Fruit fly (Drosophila melanogaster): Measurements from ENCODE around the gene FoxK.

FoxK gene

dm6 chr3L:11113198-11114197 lies 7.1 kb downstream of the FoxK start, which contains the start of gene Sod1 (continued):
- TF ChIP-seq CG2712 (tag; optimal IDR thresholded peaks at IDR 0.05) (no peak), dpn (GFP tag; optimal IDR thresholded peaks at IDR 0.05) (no peak), ac (GFP tag; optimal IDR thresholded peaks at IDR 0.05) (no peak), lmd (GFP tag; IDR thresholded peaks at IDR 0.05) (no peak), h (optimal IDR thresholded peaks at IDR 0.05) (no peak), CG1792 (GFP tag; optimal IDR thresholded peaks at IDR 0.05) (no peak), CoRest (tag; optimal IDR thresholded peaks at IDR 0.05) (peak; percentile 26), CG17612 (GFP tag; IDR thresholded peaks at IDR 0.05) (no peak), crp (GFP tag; optimal IDR thresholded peaks at IDR 0.05) (no peak), HmgZ (tag; optimal IDR thresholded peaks at IDR 0.05) (no peak), sug (tag; optimal IDR thresholded peaks at IDR 0.05) (no peak), Asciz (GFP tag; optimal IDR thresholded peaks at IDR 0.05) (no peak), CG11456 (GFP tag; IDR thresholded peaks at IDR 0.05) (no peak), CG11085 (GFP tag; IDR thresholded peaks at IDR 0.05) (no peak), C15 (GFP tag; IDR thresholded peaks at IDR 0.05) (no peak), CG18599 (GFP tag; optimal IDR thresholded peaks at IDR 0.05) (no peak), chinmo (GFP tag; IDR thresholded peaks at IDR 0.05; ENCODE audit: partially characterized antibody) (peak; percentile 71; the same call in 1 of the 4 replicates), D (optimal IDR thresholded peaks at IDR 0.05) (no peak), D (GFP tag; optimal IDR thresholded peaks at IDR 0.05) (no peak), bsh (GFP tag; optimal IDR thresholded peaks at IDR 0.05) (peak; percentile 5 to 80), CG15696 (tag; optimal IDR thresholded peaks at IDR 0.05) (no peak), Optix (GFP tag; IDR thresholded peaks at IDR 0.05) (no peak), CG31388 (GFP tag; optimal IDR thresholded peaks at IDR 0.05) (no peak), MBD-R2 (GFP tag; IDR thresholded peaks at IDR 0.05) (peak; percentile 41; the same call in 1 of the 2 replicates), sim (GFP tag; IDR thresholded peaks at IDR 0.05) (no peak), Ets97D (GFP tag; optimal IDR thresholded peaks at IDR 0.05) (peak; percentile 38), CG10462 (GFP tag; optimal IDR thresholded peaks at IDR 0.05) (no peak), CG8388 (GFP tag; optimal IDR thresholded peaks at IDR 0.05) (no peak), CG8290 (GFP tag; optimal IDR thresholded peaks at IDR 0.05) (no peak), CG8290 (tag; optimal IDR thresholded peaks at IDR 0.05) (no peak), eyg (GFP tag; optimal IDR thresholded peaks at IDR 0.05) (no peak), Ptx1 (GFP tag; IDR thresholded peaks at IDR 0.05) (no peak), psq (GFP tag; optimal IDR thresholded peaks at IDR 0.05) (no peak), chm (GFP tag; IDR thresholded peaks at IDR 0.05) (no peak), CG42726 (GFP tag; IDR thresholded peaks at IDR 0.05; ENCODE audit: partially characterized antibody) (no peak), CG7786 (GFP tag; optimal IDR thresholded peaks at IDR 0.05) (no peak), vvl (GFP tag; IDR thresholded peaks at IDR 0.05) (0 out of 2 replicates have a peak, but pooled peaks have one; percentile 41), CG1832 (GFP tag; optimal IDR thresholded peaks at IDR 0.05) (no peak), CG3065 (GFP tag; optimal IDR thresholded peaks at IDR 0.05) (no peak), tin (GFP tag; optimal IDR thresholded peaks at IDR 0.05) (no peak), CG17385 (GFP tag; optimal IDR thresholded peaks at IDR 0.05) (no peak), Spps (tag; optimal IDR thresholded peaks at IDR 0.05) (no peak), dysf (GFP tag; IDR thresholded peaks at IDR 0.05) (no peak), pros (GFP tag; optimal IDR thresholded peaks at IDR 0.05) (no peak), CG10274 (GFP tag; optimal IDR thresholded peaks at IDR 0.05) (no peak), Dref (GFP tag; IDR thresholded peaks at IDR 0.05) (no peak), CG8281 (tag; optimal IDR thresholded peaks at IDR 0.05) (no peak), CG14014 (GFP tag; IDR thresholded peaks at IDR 0.05) (no peak; the same call in 1 of the 2 replicates), CG13894 (tag; optimal IDR thresholded peaks at IDR 0.05) (no peak), bigmax (GFP tag; optimal IDR thresholded peaks at IDR 0.05) (no peak)
